Worm (Caenorhabditis elegans) whole organism, early embryonic: ENCODE results near the gene F09E10.7.

Experiments
- ama-1 ChIP-seq: fragments of 150-350 bp; optimal IDR thresholded peaks from 2 replicates; lab custom pipeline; 2014
- tbx-11 ChIP-seq: fragments of 200-800 bp; sonication (Bioruptor generic); IDR thresholded peaks from 2 replicates; pipeline ENCODE4 v1.3.6; 2022; ENCODE audit warnings: missing genetic modification characterization, missing compliant biosample characterization

DNA sequence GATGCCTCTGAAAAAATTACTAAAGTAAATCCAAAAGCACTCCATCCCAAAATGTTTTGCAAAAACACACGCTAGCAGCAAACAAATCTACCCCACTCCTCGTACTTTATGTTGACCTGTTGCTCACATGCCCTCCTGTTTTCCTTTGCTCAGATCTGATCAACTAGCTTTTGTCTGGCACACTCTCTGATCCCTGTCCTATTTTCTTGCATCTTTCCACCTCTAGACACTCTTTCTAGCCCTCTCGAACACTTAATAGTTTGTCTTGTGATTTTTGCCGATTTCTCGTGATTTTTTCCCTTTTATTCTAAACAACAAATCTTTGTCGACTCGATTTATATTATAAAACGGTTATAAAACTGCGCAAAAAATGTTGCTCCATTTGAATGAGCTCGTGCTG, 34.5 kb upstream of the F09E10.7 start, which contains the start of gene K06A9.2:
- no peak for TF ChIP-seq ama-1 (lab: Kevin White, UChicago)
- TF ChIP-seq tbx-11 (GFP tag; lab: Robert Waterston, UW): no peak
